Fruit fly (Drosophila melanogaster) whole organism, embryonic: Measurements from ENCODE around the gene Rpn12.
A peak's percentile ranks its signal among the peaks of the same experiment; 100 is the strongest.

Experiments
- C15 ChIP-seq: fragments of 200-800 bp; sonication (Bioruptor generic); IDR thresholded peaks from 3 replicates; pipeline ENCODE4 v1.3.6; 2022; ENCODE audit warnings: missing biosample characterization, missing genetic modification characterization
- CG10147 ChIP-seq: fragments of 200-800 bp; sonication (Bioruptor generic); optimal IDR thresholded peaks from 2 replicates; lab custom pipeline; 2019; ENCODE audit warnings: missing biosample characterization, mild to moderate bottlenecking, missing genetic modification characterization, moderate library complexity
- CG10462 ChIP-seq: fragments of 200-800 bp; sonication (Bioruptor generic); optimal IDR thresholded peaks from 2 replicates; lab custom pipeline; 2016; ENCODE audit warnings: missing biosample characterization, missing genetic modification characterization
- CG10959 ChIP-seq: fragments of 200-800 bp; sonication (Bioruptor generic); IDR thresholded peaks from 2 replicates; pipeline ENCODE4 v1.3.6; 2022; ENCODE audit warnings: missing biosample characterization, missing genetic modification characterization
- CG12071 ChIP-seq: fragments of 200-800 bp; sonication (Bioruptor generic); optimal IDR thresholded peaks from 3 replicates; lab custom pipeline; 2018; ENCODE audit warnings: missing biosample characterization, mild to moderate bottlenecking, missing genetic modification characterization
- CG12391 ChIP-seq: fragments of 200-800 bp; sonication (Bioruptor generic); optimal IDR thresholded peaks from 3 replicates; lab custom pipeline; 2018; ENCODE audit warnings: missing biosample characterization, mild to moderate bottlenecking, missing genetic modification characterization, moderate library complexity
- CG13624 ChIP-seq: fragments of 200-800 bp; sonication (Bioruptor generic); optimal IDR thresholded peaks from 2 replicates; lab custom pipeline; 2016; ENCODE audit warnings: missing biosample characterization, missing genetic modification characterization
- CG14014 ChIP-seq: fragments of 200-800 bp; sonication (Bioruptor generic); IDR thresholded peaks from 2 replicates; pipeline ENCODE4 v1.3.6; 2022; ENCODE audit warnings: missing biosample characterization, missing genetic modification characterization
- CG16779 ChIP-seq: fragments of 200-800 bp; sonication (Bioruptor generic); IDR thresholded peaks from 2 replicates; pipeline ENCODE4 v1.3.6; 2022; ENCODE audit warnings: missing biosample characterization, missing genetic modification characterization
- CG17186 ChIP-seq: fragments of 200-800 bp; sonication (Bioruptor generic); optimal IDR thresholded peaks from 3 replicates; lab custom pipeline; 2017; ENCODE audit warnings: missing biosample characterization, missing genetic modification reagents, missing genetic modification characterization
- CG2678 ChIP-seq: fragments of 200-800 bp; sonication (Bioruptor generic); optimal IDR thresholded peaks from 3 replicates; lab custom pipeline; 2019; ENCODE audit warnings: missing biosample characterization, mild to moderate bottlenecking, missing genetic modification characterization, moderate library complexity
- CG30403 ChIP-seq: fragments of 200-800 bp; sonication (Bioruptor generic); optimal IDR thresholded peaks from 3 replicates; lab custom pipeline; 2016; ENCODE audit warnings: missing biosample characterization, missing genetic modification characterization
- CG32532 ChIP-seq: fragments of 200-800 bp; sonication (Bioruptor generic); IDR thresholded peaks from 2 replicates; pipeline ENCODE4 v1.3.6; 2022; ENCODE audit warnings: missing biosample characterization, missing genetic modification characterization
- CG4282 ChIP-seq: fragments of 200-800 bp; sonication (Bioruptor generic); optimal IDR thresholded peaks from 2 replicates; lab custom pipeline; 2016; ENCODE audit warnings: missing biosample characterization, missing genetic modification characterization
- CG4360 ChIP-seq: fragments of 200-800 bp; sonication (Bioruptor generic); IDR thresholded peaks from 2 replicates; pipeline ENCODE4 v1.3.6; 2022; ENCODE audit warnings: missing biosample characterization, missing genetic modification characterization
- CG4404 ChIP-seq: fragments of 200-800 bp; sonication (Bioruptor generic); IDR thresholded peaks from 2 replicates; pipeline ENCODE4 v1.3.6; 2022; ENCODE audit warnings: missing biosample characterization, missing genetic modification characterization
- CG4617 ChIP-seq: fragments of 200-800 bp; sonication (Bioruptor generic); optimal IDR thresholded peaks from 3 replicates; lab custom pipeline; 2016; ENCODE audit warnings: missing biosample characterization, missing genetic modification characterization, borderline replicate concordance
- CG5245 ChIP-seq: fragments of 200-800 bp; sonication (Bioruptor generic); optimal IDR thresholded peaks from 3 replicates; lab custom pipeline; 2016; ENCODE audit warnings: missing biosample characterization, missing genetic modification characterization
- CG7372 ChIP-seq: fragments of 200-800 bp; sonication (Bioruptor generic); IDR thresholded peaks from 2 replicates; pipeline ENCODE4 v1.3.6; 2022; ENCODE audit warnings: missing biosample characterization, missing genetic modification characterization
- CG7745 ChIP-seq: fragments of 200-800 bp; sonication (Bioruptor generic); optimal IDR thresholded peaks from 2 replicates; lab custom pipeline; 2018; ENCODE audit warnings: missing biosample characterization, mild to moderate bottlenecking, missing genetic modification characterization, moderate library complexity
- CG8089 ChIP-seq: fragments of 200-800 bp; sonication (Bioruptor generic); optimal IDR thresholded peaks from 3 replicates; lab custom pipeline; 2016; ENCODE audit warnings: missing biosample characterization, missing genetic modification characterization
- CG8290 ChIP-seq, 3 experiments: fragments of 200-800 bp; sonication (Bioruptor generic); optimal IDR thresholded peaks; 2 replicates each; lab custom pipeline; 2016 to 2019; ENCODE audit warnings: missing biosample characterization in 3 of 3, missing genetic modification characterization in 3 of 3, mild to moderate bottlenecking in 2 of 3, moderate library complexity in 1 of 3
- CG8359 ChIP-seq: fragments of 200-800 bp; sonication (Bioruptor generic); optimal IDR thresholded peaks from 2 replicates; lab custom pipeline; 2017; ENCODE audit warnings: missing biosample characterization, mild to moderate bottlenecking, missing genetic modification characterization, borderline replicate concordance
- CG8924 ChIP-seq: fragments of 200-800 bp; optimal IDR thresholded peaks from 3 replicates; lab custom pipeline; 2019; ENCODE audit warnings: missing biosample characterization, mild to moderate bottlenecking, missing genetic modification characterization, moderate library complexity
- CG9797 ChIP-seq: fragments of 200-800 bp; sonication (Bioruptor generic); optimal IDR thresholded peaks from 3 replicates; lab custom pipeline; 2018; ENCODE audit warnings: missing biosample characterization, mild to moderate bottlenecking, missing genetic modification characterization
- CTCF ChIP-seq: fragments of 200-800 bp; sonication (Bioruptor generic); optimal IDR thresholded peaks from 2 replicates; lab custom pipeline; 2017; ENCODE audit warnings: missing biosample characterization, mild to moderate bottlenecking, missing genetic modification characterization, moderate library complexity
- HLH54F ChIP-seq: fragments of 200-800 bp; sonication (Bioruptor generic); optimal IDR thresholded peaks from 3 replicates; lab custom pipeline; 2016; ENCODE audit warnings: missing biosample characterization, missing genetic modification characterization
- MBD-R2 ChIP-seq: fragments of 200-800 bp; sonication (Bioruptor generic); IDR thresholded peaks from 2 replicates; pipeline ENCODE4 v1.3.6; 2022; ENCODE audit warnings: missing biosample characterization, missing genetic modification characterization
- Mad ChIP-seq: fragments of 200-800 bp; sonication (Bioruptor generic); optimal IDR thresholded peaks from 2 replicates; lab custom pipeline; 2016; ENCODE audit warnings: missing biosample characterization, missing genetic modification characterization
- NFAT ChIP-seq: fragments of 200-800 bp; sonication (Bioruptor generic); IDR thresholded peaks from 2 replicates; pipeline ENCODE4 v1.3.6; 2022; ENCODE audit warnings: missing biosample characterization, missing genetic modification characterization
- Poxn ChIP-seq: fragments of 200-800 bp; sonication (Bioruptor generic); IDR thresholded peaks from 2 replicates; pipeline ENCODE4 v1.3.6; 2022; ENCODE audit warnings: missing biosample characterization, missing genetic modification characterization
- Rx ChIP-seq: fragments of 200-800 bp; sonication (Bioruptor generic); IDR thresholded peaks from 2 replicates; pipeline ENCODE4 v1.3.6; 2022; ENCODE audit warnings: missing biosample characterization, missing genetic modification characterization
- Sin3A ChIP-seq: fragments of >200 bp; optimal IDR thresholded peaks from 2 replicates; lab custom pipeline; 2018
- Six4 ChIP-seq: fragments of 200-800 bp; sonication (Bioruptor generic); optimal IDR thresholded peaks from 2 replicates; lab custom pipeline; 2016; ENCODE audit warnings: missing biosample characterization, missing genetic modification characterization
- YL-1 ChIP-seq: fragments of 200-800 bp; sonication (Bioruptor generic); optimal IDR thresholded peaks from 3 replicates; lab custom pipeline; 2017; ENCODE audit warnings: missing biosample characterization, mild to moderate bottlenecking, missing genetic modification characterization
- ac ChIP-seq: fragments of 200-800 bp; sonication (Bioruptor generic); optimal IDR thresholded peaks from 3 replicates; lab custom pipeline; 2017; ENCODE audit warnings: missing biosample characterization, mild to moderate bottlenecking, missing genetic modification characterization
- bab2 ChIP-seq: fragments of 200-800 bp; sonication (Bioruptor generic); optimal IDR thresholded peaks from 2 replicates; lab custom pipeline; 2016; ENCODE audit warnings: missing biosample characterization, missing genetic modification characterization
- bbx ChIP-seq: fragments of 200-800 bp; sonication (Bioruptor generic); IDR thresholded peaks from 2 replicates; pipeline ENCODE4 v1.3.6; 2022; ENCODE audit warnings: missing biosample characterization, missing genetic modification characterization; ENCODE audit not compliant: partially characterized antibody
- bcd ChIP-seq: fragments of 200-800 bp; sonication (Bioruptor generic); optimal IDR thresholded peaks from 2 replicates; lab custom pipeline; 2017; ENCODE audit warnings: missing biosample characterization, mild to moderate bottlenecking, missing genetic modification characterization
- br ChIP-seq: fragments of >200 bp; optimal IDR thresholded peaks from 2 replicates; lab custom pipeline; 2017
- bsh ChIP-seq, 2 experiments: fragments of 200-800 bp; sonication (Bioruptor generic); optimal IDR thresholded peaks; 2 replicates each; lab custom pipeline; 2017 to 2018; ENCODE audit warnings: mild to moderate bottlenecking in 2 of 2, missing biosample characterization in 2 of 2, missing genetic modification characterization in 2 of 2, moderate library complexity in 1 of 2
- croc ChIP-seq: fragments of 200-800 bp; sonication (Bioruptor generic); conservative IDR thresholded peaks from 3 replicates; pipeline ENCODE4 v1.3.6; 2022; ENCODE audit warnings: missing biosample characterization, missing genetic modification characterization
- crp ChIP-seq, 2 experiments: fragments of 200-800 bp; sonication (Bioruptor generic); optimal IDR thresholded peaks; 2 replicates in 1 of 2; 3 replicates in 1 of 2; lab custom pipeline; 2017; ENCODE audit warnings: missing biosample characterization in 2 of 2, missing genetic modification characterization in 2 of 2, mild to moderate bottlenecking in 1 of 2, moderate library complexity in 1 of 2
- disco-r ChIP-seq: fragments of 200-800 bp; sonication (Bioruptor generic); optimal IDR thresholded peaks from 2 replicates; lab custom pipeline; 2016; ENCODE audit warnings: missing biosample characterization, missing genetic modification characterization
- emc ChIP-seq: fragments of 200-800 bp; sonication (Bioruptor generic); optimal IDR thresholded peaks from 2 replicates; lab custom pipeline; 2016; ENCODE audit warnings: missing biosample characterization, missing genetic modification characterization
- gfzf ChIP-seq: fragments of 200-800 bp; sonication (Bioruptor generic); optimal IDR thresholded peaks from 2 replicates; lab custom pipeline; 2016; ENCODE audit warnings: missing biosample characterization, mild to moderate bottlenecking, missing genetic modification characterization, moderate library complexity
- gsb ChIP-seq: fragments of 200-800 bp; sonication (Bioruptor generic); IDR thresholded peaks from 2 replicates; pipeline ENCODE4 v1.3.6; 2022; ENCODE audit warnings: missing biosample characterization, missing genetic modification characterization
- luna ChIP-seq: fragments of 200-800 bp; sonication (Bioruptor generic); optimal IDR thresholded peaks from 2 replicates; lab custom pipeline; 2016; ENCODE audit warnings: missing biosample characterization, missing genetic modification characterization
- phol ChIP-seq: fragments of 200-800 bp; sonication (Bioruptor generic); optimal IDR thresholded peaks from 3 replicates; lab custom pipeline; 2018; ENCODE audit warnings: missing biosample characterization, mild to moderate bottlenecking, missing genetic modification characterization, moderate library complexity
- schlank ChIP-seq: fragments of 200-800 bp; sonication (Bioruptor generic); optimal IDR thresholded peaks from 2 replicates; lab custom pipeline; 2018; ENCODE audit warnings: missing biosample characterization, mild to moderate bottlenecking, missing genetic modification characterization
- tx ChIP-seq: fragments of 200-800 bp; sonication (Bioruptor generic); optimal IDR thresholded peaks from 2 replicates; lab custom pipeline; 2016; ENCODE audit warnings: missing biosample characterization, missing genetic modification characterization
- vvl ChIP-seq: fragments of 200-800 bp; sonication (Bioruptor generic); IDR thresholded peaks from 2 replicates; pipeline ENCODE4 v1.3.6; 2022; ENCODE audit warnings: missing biosample characterization, missing genetic modification characterization
- zfh1 ChIP-seq: fragments of 200-800 bp; sonication (Bioruptor generic); IDR thresholded peaks from 3 replicates; pipeline ENCODE4 v1.3.6; 2022; ENCODE audit warnings: missing biosample characterization, missing genetic modification characterization

Rpn12 gene

DNA sequence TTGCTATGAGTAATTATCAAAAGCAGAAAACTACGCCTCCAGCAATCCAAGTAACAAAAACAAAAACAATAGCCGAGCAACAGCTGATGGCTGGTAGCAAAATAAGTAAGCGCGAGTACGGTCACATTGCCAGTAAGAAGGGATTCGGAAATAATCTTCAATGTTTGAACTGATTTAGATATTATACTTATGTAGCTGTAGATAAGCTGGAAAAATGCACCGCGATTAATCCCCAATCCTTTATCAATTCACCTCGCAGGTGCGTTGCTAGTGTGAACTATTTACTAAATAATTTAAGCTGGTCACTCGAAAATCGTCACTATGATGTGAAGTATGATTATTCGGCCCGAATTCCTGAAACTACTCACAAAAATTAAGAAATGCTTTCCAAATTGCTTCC is 4.2 kb downstream of the Rpn12 start, which contains the start of the genes Syx8 and CG32163 (continued):
- peak; percentile 82 for TF ChIP-seq CG9797
- no peak for TF ChIP-seq bsh (GFP tag; optimal IDR thresholded peaks at IDR 0.05; lab: Kevin White, UChicago)
- TF ChIP-seq vvl: no peak
- TF ChIP-seq bbx: no peak
- TF ChIP-seq CG8924: no peak
- no peak for TF ChIP-seq CG8089 (GFP tag; lab: Kevin White, UChicago)
- no peak for TF ChIP-seq croc
- TF ChIP-seq NFAT: no peak
- TF ChIP-seq CG8290 (GFP tag; optimal IDR thresholded peaks at IDR 0.05; lab: Kevin White, UChicago): no peak
- peak in 1 of 2 experiments; percentile 26 for TF ChIP-seq CG8290 (tag; optimal IDR thresholded peaks at IDR 0.05; lab: Kevin White, UChicago)
- no peak for TF ChIP-seq emc (GFP tag; lab: Kevin White, UChicago)
- no peak for TF ChIP-seq CG5245 (GFP tag; lab: Kevin White, UChicago)
- TF ChIP-seq crp (GFP tag; optimal IDR thresholded peaks at IDR 0.05; lab: Kevin White, UChicago): peak; percentile 26 to 89
- no peak for TF ChIP-seq bab2 (GFP tag; lab: Kevin White, UChicago)
- no peak for TF ChIP-seq luna (GFP tag; lab: Kevin White, UChicago)
- TF ChIP-seq tx: no peak
- peak; percentile 13 for TF ChIP-seq phol (tag; lab: Kevin White, UChicago)
- TF ChIP-seq CTCF: peak; percentile 7
- TF ChIP-seq CG8359 (GFP tag; lab: Kevin White, UChicago): no peak
- no peak for TF ChIP-seq CG4282
- no peak for TF ChIP-seq CG16779 (GFP tag; lab: Robert Waterston, UW)
- TF ChIP-seq MBD-R2 (GFP tag; lab: Robert Waterston, UW): peak; percentile 91
- no peak for TF ChIP-seq CG2678 (tag; lab: Kevin White, UChicago)
- TF ChIP-seq CG30403 (GFP tag; lab: Kevin White, UChicago): no peak
- TF ChIP-seq Sin3A (lab: Kevin White, UChicago): peak; percentile 52
- TF ChIP-seq CG12071 (GFP tag; lab: Kevin White, UChicago): no peak
- no peak for TF ChIP-seq bcd (GFP tag; lab: Kevin White, UChicago)
- peak; percentile 29; the same call in 1 of the 2 replicates for TF ChIP-seq CG4360 (GFP tag; lab: Robert Waterston, UW)
- no peak for TF ChIP-seq CG10462 (GFP tag; lab: Kevin White, UChicago)
- no peak for TF ChIP-seq CG4404
- TF ChIP-seq disco-r (GFP tag; lab: Kevin White, UChicago): no peak
- TF ChIP-seq CG14014 (GFP tag; lab: Robert Waterston, UW): no peak
- peak; percentile 11 for TF ChIP-seq CG13624 (GFP tag; lab: Kevin White, UChicago)
- no peak for TF ChIP-seq Poxn (GFP tag; lab: Robert Waterston, UW)
- TF ChIP-seq schlank (tag; lab: Kevin White, UChicago): no peak
- TF ChIP-seq ac (GFP tag; lab: Kevin White, UChicago): no peak
- TF ChIP-seq YL-1 (GFP tag; lab: Kevin White, UChicago): peak; percentile 49
- no peak for TF ChIP-seq gsb (GFP tag; lab: Robert Waterston, UW)
- TF ChIP-seq CG7372: no peak
- no peak for TF ChIP-seq C15 (GFP tag; lab: Robert Waterston, UW)
- peak; percentile 17 for TF ChIP-seq CG12391 (tag; lab: Kevin White, UChicago)
- no peak for TF ChIP-seq HLH54F
- no peak for TF ChIP-seq br (lab: Kevin White, UChicago)
- no peak for TF ChIP-seq Mad
- no peak for TF ChIP-seq zfh1
- TF ChIP-seq Rx (GFP tag; lab: Robert Waterston, UW): no peak
- TF ChIP-seq CG32532: no peak
- peak; percentile 47 for TF ChIP-seq CG17186 (GFP tag; lab: Kevin White, UChicago)
- no peak for TF ChIP-seq CG10959 (GFP tag; lab: Robert Waterston, UW)
- no peak for TF ChIP-seq Six4 (GFP tag; lab: Kevin White, UChicago)
- TF ChIP-seq CG7745: no peak
- peak; percentile 41 for TF ChIP-seq CG4617 (GFP tag; lab: Kevin White, UChicago)
- TF ChIP-seq gfzf (GFP tag; lab: Kevin White, UChicago): peak; percentile 77
- TF ChIP-seq CG10147 (GFP tag; lab: Kevin White, UChicago): no peak
